Worm (Caenorhabditis elegans): ENCODE results near the gene F43E2.1.
"Not testable (repeated sequence)": the region's sequence is repeated elsewhere in the genome, so short reads cannot be mapped to it uniquely, and the experiment has no call there.

The F43E2.1 gene

DNA sequence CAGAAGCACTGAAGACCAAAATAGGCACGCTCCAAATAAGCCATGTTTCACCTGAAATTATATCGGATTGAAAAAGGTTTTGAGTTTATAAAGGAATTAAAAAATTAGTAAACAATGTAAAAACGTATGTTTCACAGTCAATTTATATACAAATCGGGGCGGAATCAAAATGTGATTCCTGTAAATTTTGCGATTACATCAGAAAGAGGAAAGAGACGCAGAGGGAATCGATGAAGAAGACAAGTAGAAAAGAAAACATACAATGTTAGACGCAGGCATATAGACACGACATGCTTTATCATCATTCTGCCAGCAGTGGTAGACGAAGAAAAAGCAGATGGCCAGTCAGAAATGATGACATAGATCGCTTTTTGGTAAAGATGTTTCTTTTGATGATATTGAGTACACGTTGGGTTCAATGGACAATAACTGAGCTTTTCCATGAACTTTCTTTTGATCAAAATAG, 11.1 kb upstream of the F43E2.1 start, which contains the start of gene msra-1 (continued):
- TF ChIP-seq unc-39 (tag; optimal IDR thresholded peaks at IDR 0.05) (no peak), saeg-2 (GFP tag; IDR thresholded peaks at IDR 0.05) (no peak), dmd-9 (GFP tag; IDR thresholded peaks at IDR 0.05) (no peak), egl-43 (GFP tag; IDR thresholded peaks at IDR 0.05) (no peak), mep-1 (tag; optimal IDR thresholded peaks at IDR 0.05) (peak; percentile 62), ama-1 (optimal IDR thresholded peaks at IDR 0.05) (no peak), mes-2 (tag; optimal IDR thresholded peaks at IDR 0.05; ENCODE audit: poor library complexity, severe bottlenecking) (peak; percentile 68), lin-13 (GFP tag; optimal IDR thresholded peaks at IDR 0.05) (no peak), jun-1 (tag; optimal IDR thresholded peaks at IDR 0.05) (no peak), cey-2 (tag; optimal IDR thresholded peaks at IDR 0.05; ENCODE audit: borderline replicate concordance, insufficient read depth) (peak; percentile 8), nhr-28 (tag; optimal IDR thresholded peaks at IDR 0.05) (peak; percentile 75), zfp-3 (GFP tag; conservative IDR thresholded peaks at IDR 0.05) (no peak), daf-8 (GFP tag; IDR thresholded peaks at IDR 0.05) (no peak), daf-16 (GFP tag; optimal IDR thresholded peaks at IDR 0.05) (no peak), daf-16 (tag; optimal IDR thresholded peaks at IDR 0.05) (peak; percentile 74), lin-29 (GFP tag; IDR thresholded peaks at IDR 0.05) (no peak), nhr-237 (tag; optimal IDR thresholded peaks at IDR 0.05) (no peak), mdl-1 (tag; optimal IDR thresholded peaks at IDR 0.05) (peak in 1 of 2 experiments; percentile 66), ztf-7 (tag; optimal IDR thresholded peaks at IDR 0.05) (peak; percentile 1), hlh-30 (tag; optimal IDR thresholded peaks at IDR 0.05; ENCODE audit: insufficient read depth) (peak; percentile 56)

ce11 chrII:7368761-7369160, 6.3 kb upstream of the F43E2.1 start, which contains the start of gene F43E2.6:
TSS of gene F43E2.6 (minus strand) at chrII:7368861.
- TF ChIP-seq D1046.2 (GFP tag; IDR thresholded peaks at IDR 0.05), result no peak
- no peak for TF ChIP-seq ceh-32 (tag; optimal IDR thresholded peaks at IDR 0.05; ENCODE audit: poor library complexity)
- TF ChIP-seq unc-130 (GFP tag; optimal IDR thresholded peaks at IDR 0.05), result no peak
- TF ChIP-seq aha-1 (tag), result no peak
- no peak for TF ChIP-seq Y75B8A.6 (GFP tag; IDR thresholded peaks at IDR 0.05)
- TF ChIP-seq vab-7 (GFP tag; IDR thresholded peaks at IDR 0.05), result no peak
- no peak for TF ChIP-seq lir-3 (tag; optimal IDR thresholded peaks at IDR 0.05)
- TF ChIP-seq nhr-48 (tag; optimal IDR thresholded peaks at IDR 0.05), result no peak
- no peak for TF ChIP-seq nhr-11 (tag; optimal IDR thresholded peaks at IDR 0.05)
- no peak for TF ChIP-seq nhr-237 (tag; optimal IDR thresholded peaks at IDR 0.05)
- TF ChIP-seq zip-11 (GFP tag; IDR thresholded peaks at IDR 0.05), result no peak
- no peak for TF ChIP-seq saeg-2 (GFP tag; IDR thresholded peaks at IDR 0.05)
- TF ChIP-seq cey-2 (tag; optimal IDR thresholded peaks at IDR 0.05; ENCODE audit: borderline replicate concordance, insufficient read depth), result no peak
- TF ChIP-seq egl-27 (tag; optimal IDR thresholded peaks at IDR 0.05), result no peak
- no peak for TF ChIP-seq ZK546.5 (tag; optimal IDR thresholded peaks at IDR 0.05)
- no peak for TF ChIP-seq nhr-76 (tag; optimal IDR thresholded peaks at IDR 0.05)
- TF ChIP-seq nhr-25 (tag; optimal IDR thresholded peaks at IDR 0.05; ENCODE audit: borderline replicate concordance, insufficient read depth), result no peak
- TF ChIP-seq ctbp-1 (GFP tag; IDR thresholded peaks at IDR 0.05), result no peak
- TF ChIP-seq lin-38 (GFP tag; IDR thresholded peaks at IDR 0.05), result no peak
- TF ChIP-seq php-3 (GFP tag; IDR thresholded peaks at IDR 0.05), result no peak

ce11 chrII:7370195-7370594, 4.9 kb upstream of the F43E2.1 start, which contains the start of gene F43E2.11:
TSS of gene F43E2.11 (minus strand) at chrII:7370295.
- TF ChIP-seq ZK546.5 (tag; optimal IDR thresholded peaks at IDR 0.05); madf-9 (GFP tag; conservative IDR thresholded peaks at IDR 0.05); nhr-28 (tag; optimal IDR thresholded peaks at IDR 0.05): not testable (repeated sequence)

Data from whole organism, L4 larva.